Fruit fly (Drosophila melanogaster) whole organism, embryonic: ENCODE results near the gene Tpst.

Source experiments
- Ada2b ChIP-seq: fragments of 200-800 bp; sonication (Bioruptor generic); IDR thresholded peaks from 2 replicates; pipeline ENCODE4 v1.3.6; 2022; ENCODE audit warnings: missing biosample characterization, missing genetic modification characterization
- Antp ChIP-seq: fragments of 200-800 bp; sonication (Bioruptor generic); optimal IDR thresholded peaks from 3 replicates; lab custom pipeline; 2016; ENCODE audit warnings: missing biosample characterization, missing genetic modification characterization
- CG10147 ChIP-seq: fragments of 200-800 bp; sonication (Bioruptor generic); optimal IDR thresholded peaks from 2 replicates; lab custom pipeline; 2019; ENCODE audit warnings: missing biosample characterization, mild to moderate bottlenecking, missing genetic modification characterization, moderate library complexity
- CG11247 ChIP-seq: fragments of 200-800 bp; sonication (Bioruptor generic); IDR thresholded peaks from 2 replicates; pipeline ENCODE4 v1.3.6; 2022; ENCODE audit warnings: missing biosample characterization, missing genetic modification characterization
- CG12104 ChIP-seq: fragments of 200-800 bp; sonication (Bioruptor generic); optimal IDR thresholded peaks from 3 replicates; lab custom pipeline; 2016; ENCODE audit warnings: missing biosample characterization, missing genetic modification characterization
- CG14050 ChIP-seq: fragments of 200-800 bp; sonication (Bioruptor generic); IDR thresholded peaks from 3 replicates; pipeline ENCODE4 v1.3.6; 2022; ENCODE audit warnings: missing biosample characterization, missing genetic modification characterization
- CG1603 ChIP-seq: fragments of 200-800 bp; sonication (Bioruptor generic); optimal IDR thresholded peaks from 2 replicates; lab custom pipeline; 2019; ENCODE audit warnings: missing biosample characterization, mild to moderate bottlenecking, missing genetic modification characterization, moderate library complexity
- CG3065 ChIP-seq: fragments of 200-800 bp; sonication (Bioruptor generic); optimal IDR thresholded peaks from 2 replicates; lab custom pipeline; 2016; ENCODE audit warnings: missing biosample characterization, missing genetic modification characterization
- CG3281 ChIP-seq: fragments of 200-800 bp; sonication (Bioruptor generic); optimal IDR thresholded peaks from 3 replicates; lab custom pipeline; 2017; ENCODE audit warnings: missing biosample characterization, mild to moderate bottlenecking, missing genetic modification characterization
- CG4360 ChIP-seq: fragments of 200-800 bp; sonication (Bioruptor generic); IDR thresholded peaks from 2 replicates; pipeline ENCODE4 v1.3.6; 2022; ENCODE audit warnings: missing biosample characterization, missing genetic modification characterization
- CG43689 ChIP-seq: fragments of 200-800 bp; sonication (Bioruptor generic); IDR thresholded peaks from 2 replicates; pipeline ENCODE4 v1.3.6; 2022; ENCODE audit warnings: missing biosample characterization, missing genetic modification characterization
- CG5180 ChIP-seq: fragments of 200-800 bp; sonication (Bioruptor generic); optimal IDR thresholded peaks from 3 replicates; lab custom pipeline; 2017; ENCODE audit warnings: missing biosample characterization, missing genetic modification characterization, mild to moderate bottlenecking, moderate library complexity, missing genetic modification reagents
- CG6791 ChIP-seq: fragments of 200-800 bp; sonication (Bioruptor generic); IDR thresholded peaks from 3 replicates; pipeline ENCODE4 v1.3.6; 2022; ENCODE audit warnings: missing biosample characterization, missing genetic modification characterization; ENCODE audit not compliant: partially characterized antibody
- CG7372 ChIP-seq: fragments of 200-800 bp; sonication (Bioruptor generic); IDR thresholded peaks from 2 replicates; pipeline ENCODE4 v1.3.6; 2022; ENCODE audit warnings: missing biosample characterization, missing genetic modification characterization
- CG7786 ChIP-seq: fragments of 200-800 bp; sonication (Bioruptor generic); optimal IDR thresholded peaks from 2 replicates; lab custom pipeline; 2016; ENCODE audit warnings: missing biosample characterization, missing genetic modification characterization
- CG8281 ChIP-seq: fragments of 200-800 bp; sonication (Bioruptor generic); optimal IDR thresholded peaks from 2 replicates; lab custom pipeline; 2018; ENCODE audit warnings: missing biosample characterization, mild to moderate bottlenecking, missing genetic modification characterization, moderate library complexity
- CG8944 ChIP-seq: fragments of 200-800 bp; sonication (Bioruptor generic); optimal IDR thresholded peaks from 3 replicates; lab custom pipeline; 2016; ENCODE audit warnings: missing biosample characterization, missing genetic modification characterization
- D ChIP-seq, 2 experiments: fragments of 200-800 bp in 1 of 2; fragments of >200 bp in 1 of 2; sonication (Bioruptor generic) in 1 of 2; optimal IDR thresholded peaks; 2 replicates in 1 of 2; 3 replicates in 1 of 2; lab custom pipeline; 2017; ENCODE audit warnings: mild to moderate bottlenecking in 1 of 2, missing biosample characterization in 1 of 2, missing genetic modification characterization in 1 of 2, missing genetic modification reagents in 1 of 2
- Dek ChIP-seq: fragments of 200-800 bp; sonication (Bioruptor generic); optimal IDR thresholded peaks from 3 replicates; lab custom pipeline; 2019; ENCODE audit warnings: missing biosample characterization, mild to moderate bottlenecking, missing genetic modification characterization, moderate library complexity
- Dip2 ChIP-seq: fragments of 200-800 bp; sonication (Bioruptor generic); IDR thresholded peaks from 2 replicates; pipeline ENCODE4 v1.3.6; 2022; ENCODE audit warnings: missing biosample characterization, missing genetic modification characterization
- Doc3 ChIP-seq: fragments of 200-800 bp; sonication (Bioruptor generic); IDR thresholded peaks from 3 replicates; pipeline ENCODE4 v1.3.6; 2022; ENCODE audit warnings: missing biosample characterization, missing genetic modification characterization; ENCODE audit not compliant: partially characterized antibody
- Gug ChIP-seq: fragments of 200-800 bp; sonication (Bioruptor generic); IDR thresholded peaks from 4 replicates; pipeline ENCODE4 v1.3.6; 2022; ENCODE audit warnings: missing biosample characterization, missing genetic modification characterization
- Hr51 ChIP-seq, 2 experiments: fragments of 200-800 bp; sonication (Bioruptor generic); optimal IDR thresholded peaks; 2 replicates in 1 of 2; 3 replicates in 1 of 2; lab custom pipeline; 2016 to 2018; ENCODE audit warnings: missing biosample characterization in 2 of 2, missing genetic modification characterization in 2 of 2, mild to moderate bottlenecking in 1 of 2, moderate library complexity in 1 of 2
- MESR4 ChIP-seq: fragments of 200-800 bp; sonication (Bioruptor generic); optimal IDR thresholded peaks from 2 replicates; lab custom pipeline; 2018; ENCODE audit warnings: missing biosample characterization, mild to moderate bottlenecking, missing genetic modification characterization, moderate library complexity
- Mad ChIP-seq: fragments of 200-800 bp; sonication (Bioruptor generic); optimal IDR thresholded peaks from 2 replicates; lab custom pipeline; 2016; ENCODE audit warnings: missing biosample characterization, missing genetic modification characterization
- Meics ChIP-seq: fragments of 200-800 bp; sonication (Bioruptor generic); optimal IDR thresholded peaks from 2 replicates; lab custom pipeline; 2017; ENCODE audit warnings: missing biosample characterization, mild to moderate bottlenecking, missing genetic modification characterization
- Nf-YB ChIP-seq: fragments of 200-800 bp; sonication (Bioruptor generic); optimal IDR thresholded peaks from 3 replicates; lab custom pipeline; 2019; ENCODE audit warnings: missing biosample characterization, mild to moderate bottlenecking, missing genetic modification characterization, moderate library complexity
- Oli ChIP-seq: fragments of 200-800 bp; sonication (Bioruptor generic); optimal IDR thresholded peaks from 2 replicates; lab custom pipeline; 2018; ENCODE audit warnings: missing biosample characterization, mild to moderate bottlenecking, missing genetic modification characterization, moderate library complexity
- Sox100B ChIP-seq: fragments of 200-800 bp; sonication (Bioruptor generic); optimal IDR thresholded peaks from 3 replicates; lab custom pipeline; 2018; ENCODE audit warnings: missing biosample characterization, mild to moderate bottlenecking, missing genetic modification characterization
- Stat92E ChIP-seq, 3 experiments: fragments of >200 bp in 2 of 3; fragments of 200-800 bp in 1 of 3; sonication (Bioruptor generic) in 1 of 3; optimal IDR thresholded peaks; 2 replicates each; lab custom pipeline; 2017 to 2019; ENCODE audit warnings: missing biosample characterization in 3 of 3, missing genetic modification characterization in 3 of 3, mild to moderate bottlenecking in 1 of 3, moderate library complexity in 1 of 3
- Vsx1 ChIP-seq: fragments of 200-800 bp; sonication (Bioruptor generic); optimal IDR thresholded peaks from 2 replicates; lab custom pipeline; 2017; ENCODE audit warnings: missing biosample characterization, mild to moderate bottlenecking, missing genetic modification characterization, missing genetic modification reagents
- Xrp1 ChIP-seq: fragments of 200-800 bp; sonication (Bioruptor generic); IDR thresholded peaks from 2 replicates; pipeline ENCODE4 v1.3.6; 2022; ENCODE audit warnings: missing biosample characterization, missing genetic modification characterization
- amos ChIP-seq: fragments of 200-800 bp; sonication (Bioruptor generic); IDR thresholded peaks from 2 replicates; pipeline ENCODE4 v1.3.6; 2022; ENCODE audit warnings: missing biosample characterization, missing genetic modification characterization; ENCODE audit not compliant: partially characterized antibody
- ash1 ChIP-seq: fragments of 200-800 bp; sonication (Bioruptor generic); optimal IDR thresholded peaks from 2 replicates; lab custom pipeline; 2018; ENCODE audit warnings: missing biosample characterization, mild to moderate bottlenecking, missing genetic modification characterization
- btn ChIP-seq: fragments of 200-800 bp; sonication (Bioruptor generic); optimal IDR thresholded peaks from 2 replicates; lab custom pipeline; 2016; ENCODE audit warnings: missing biosample characterization, missing genetic modification characterization
- caup ChIP-seq: fragments of 200-800 bp; sonication (Bioruptor generic); optimal IDR thresholded peaks from 3 replicates; lab custom pipeline; 2017; ENCODE audit warnings: missing biosample characterization, mild to moderate bottlenecking, missing genetic modification characterization, moderate library complexity; ENCODE audit not compliant: severe bottlenecking
- crp ChIP-seq, 2 experiments: fragments of 200-800 bp; sonication (Bioruptor generic); optimal IDR thresholded peaks; 2 replicates in 1 of 2; 3 replicates in 1 of 2; lab custom pipeline; 2017; ENCODE audit warnings: missing biosample characterization in 2 of 2, missing genetic modification characterization in 2 of 2, mild to moderate bottlenecking in 1 of 2, moderate library complexity in 1 of 2
- da ChIP-seq: fragments of 200-800 bp; sonication (Bioruptor generic); optimal IDR thresholded peaks from 2 replicates; lab custom pipeline; 2016; ENCODE audit warnings: missing biosample characterization, missing genetic modification characterization
- grau ChIP-seq: fragments of 200-800 bp; optimal IDR thresholded peaks from 3 replicates; lab custom pipeline; 2019; ENCODE audit warnings: missing biosample characterization, mild to moderate bottlenecking, missing genetic modification characterization, moderate library complexity
- jigr1 ChIP-seq: fragments of 200-800 bp; sonication (Bioruptor generic); IDR thresholded peaks from 3 replicates; pipeline ENCODE4 v1.3.6; 2022; ENCODE audit warnings: missing biosample characterization, missing genetic modification characterization
- jing ChIP-seq: fragments of 200-800 bp; sonication (Bioruptor generic); optimal IDR thresholded peaks from 2 replicates; lab custom pipeline; 2018; ENCODE audit warnings: missing biosample characterization, mild to moderate bottlenecking, missing genetic modification characterization
- nau ChIP-seq: fragments of 200-800 bp; sonication (Bioruptor generic); optimal IDR thresholded peaks from 3 replicates; lab custom pipeline; 2017; ENCODE audit warnings: missing biosample characterization, mild to moderate bottlenecking, missing genetic modification characterization, missing genetic modification reagents
- nerfin-1 ChIP-seq: fragments of 200-800 bp; sonication (Bioruptor generic); optimal IDR thresholded peaks from 3 replicates; lab custom pipeline; 2019; ENCODE audit warnings: missing biosample characterization, mild to moderate bottlenecking, missing genetic modification characterization, moderate library complexity
- run ChIP-seq: fragments of 200-800 bp; sonication (Bioruptor generic); optimal IDR thresholded peaks from 3 replicates; lab custom pipeline; 2018; ENCODE audit warnings: missing biosample characterization, mild to moderate bottlenecking, missing genetic modification characterization
- sima ChIP-seq: fragments of 200-800 bp; sonication (Bioruptor generic); optimal IDR thresholded peaks from 2 replicates; lab custom pipeline; 2016; ENCODE audit warnings: missing biosample characterization, missing genetic modification characterization
- slou ChIP-seq: fragments of 200-800 bp; sonication (Bioruptor generic); optimal IDR thresholded peaks from 3 replicates; lab custom pipeline; 2016; ENCODE audit warnings: missing biosample characterization, missing genetic modification characterization
- sr ChIP-seq: fragments of 200-800 bp; sonication (Bioruptor generic); IDR thresholded peaks from 3 replicates; pipeline ENCODE4 v1.3.6; 2022; ENCODE audit warnings: missing biosample characterization, missing genetic modification characterization
- tap ChIP-seq: fragments of 200-800 bp; optimal IDR thresholded peaks from 3 replicates; lab custom pipeline; 2019; ENCODE audit warnings: missing biosample characterization, mild to moderate bottlenecking, missing genetic modification characterization, moderate library complexity
- vfl ChIP-seq: fragments of 200-800 bp; sonication (Bioruptor generic); optimal IDR thresholded peaks from 2 replicates; lab custom pipeline; 2016; ENCODE audit warnings: missing biosample characterization, missing genetic modification characterization

Tpst gene

DNA sequence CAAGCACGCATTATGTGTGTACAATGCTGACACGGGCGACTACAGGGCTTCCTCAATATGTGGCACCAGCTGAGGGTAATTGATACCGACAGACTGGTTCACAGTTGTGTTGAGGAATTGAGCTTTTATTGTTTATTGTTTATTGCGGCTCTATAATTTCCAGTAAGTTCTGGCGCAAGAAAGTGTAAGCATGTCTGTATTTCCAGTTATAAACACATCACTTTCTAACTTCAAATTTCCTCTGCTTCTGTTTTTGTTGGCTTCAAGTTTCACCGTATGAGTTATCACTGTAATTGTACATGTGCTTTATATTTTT is 62.9 kb downstream of the Tpst start (continued):
- TF ChIP-seq ash1, result no peak
- TF ChIP-seq D (optimal IDR thresholded peaks at IDR 0.05; lab: Kevin White, UChicago), result no peak
- TF ChIP-seq D (GFP tag; optimal IDR thresholded peaks at IDR 0.05; lab: Kevin White, UChicago), result peak; percentile 56
- peak; percentile 57 for TF ChIP-seq Oli (tag; lab: Kevin White, UChicago)
- peak; percentile 79 for TF ChIP-seq Gug
- TF ChIP-seq Hr51 (GFP tag; optimal IDR thresholded peaks at IDR 0.05; lab: Kevin White, UChicago), result peak; percentile 34 to 82
- peak; percentile 82 for TF ChIP-seq CG3281
- TF ChIP-seq CG6791 (GFP tag; lab: Robert Waterston, UW), result no peak
- peak; percentile 17 for TF ChIP-seq jing
- TF ChIP-seq CG12104 (GFP tag; lab: Kevin White, UChicago), result peak; percentile 66
- TF ChIP-seq CG4360, result no peak; the same call in 1 of the 2 replicates
- TF ChIP-seq MESR4 (GFP tag; lab: Kevin White, UChicago), result no peak
- TF ChIP-seq tap (tag; lab: Kevin White, UChicago), result no peak
- no peak for TF ChIP-seq sr (GFP tag; lab: Robert Waterston, UW)
- peak; percentile 44 for TF ChIP-seq CG5180 (GFP tag; lab: Kevin White, UChicago)
- TF ChIP-seq CG1603 (tag; lab: Kevin White, UChicago), result peak; percentile 37
- TF ChIP-seq Meics (GFP tag; lab: Kevin White, UChicago), result peak; percentile 83
- peak; percentile 71 for TF ChIP-seq CG11247
- no peak for TF ChIP-seq Doc3 (GFP tag; lab: Robert Waterston, UW)
- TF ChIP-seq caup (GFP tag; lab: Kevin White, UChicago), result peak; percentile 72
- peak; percentile 70 for TF ChIP-seq CG10147 (GFP tag; lab: Kevin White, UChicago)
- no peak for TF ChIP-seq amos (GFP tag; lab: Robert Waterston, UW)
- no peak for TF ChIP-seq CG43689
- peak; percentile 85 for TF ChIP-seq Antp
- TF ChIP-seq CG8944 (GFP tag; lab: Kevin White, UChicago), result peak; percentile 84
- TF ChIP-seq Vsx1 (GFP tag; lab: Kevin White, UChicago), result peak; percentile 40
- peak in 1 of 2 experiments; percentile 23 for TF ChIP-seq crp (GFP tag; optimal IDR thresholded peaks at IDR 0.05; lab: Kevin White, UChicago)
- peak; percentile 76 for TF ChIP-seq Dek
- TF ChIP-seq btn (GFP tag; lab: Kevin White, UChicago), result no peak
- no peak for TF ChIP-seq Dip2
- peak; percentile 81 for TF ChIP-seq Ada2b (GFP tag; lab: Robert Waterston, UW)
- TF ChIP-seq run (tag; lab: Kevin White, UChicago), result peak; percentile 38
- TF ChIP-seq Nf-YB, result peak; percentile 34
- TF ChIP-seq CG7786 (GFP tag; lab: Kevin White, UChicago), result peak; percentile 78
- TF ChIP-seq Sox100B (GFP tag; lab: Kevin White, UChicago), result peak; percentile 63
- TF ChIP-seq da (GFP tag; lab: Kevin White, UChicago), result peak; percentile 23
- no peak for TF ChIP-seq sima (GFP tag; lab: Kevin White, UChicago)
- peak; percentile 53 for TF ChIP-seq nerfin-1
- TF ChIP-seq slou (GFP tag; lab: Kevin White, UChicago), result peak; percentile 71
- TF ChIP-seq nau, result peak; percentile 30
- peak; percentile 72 for TF ChIP-seq CG7372 (GFP tag; lab: Robert Waterston, UW)
- TF ChIP-seq CG3065 (GFP tag; lab: Kevin White, UChicago), result no peak
- TF ChIP-seq jigr1 (GFP tag; lab: Robert Waterston, UW), result peak; percentile 57; the same call in 1 of the 3 replicates
- no peak for TF ChIP-seq Stat92E (GFP tag; optimal IDR thresholded peaks at IDR 0.05; lab: Kevin White, UChicago)
- TF ChIP-seq Mad (GFP tag; lab: Kevin White, UChicago), result peak; percentile 36
- peak; percentile 56 for TF ChIP-seq CG8281 (tag; lab: Kevin White, UChicago)
- TF ChIP-seq vfl (GFP tag; lab: Kevin White, UChicago), result peak; percentile 66
- TF ChIP-seq CG14050 (GFP tag; lab: Robert Waterston, UW), result peak; percentile 59
- peak; percentile 79 for TF ChIP-seq Xrp1
- peak; percentile 98 for TF ChIP-seq grau (tag; lab: Kevin White, UChicago)
